Fruit fly (Drosophila melanogaster): Measurements from ENCODE around the gene tefu.

The tefu gene

DNA sequence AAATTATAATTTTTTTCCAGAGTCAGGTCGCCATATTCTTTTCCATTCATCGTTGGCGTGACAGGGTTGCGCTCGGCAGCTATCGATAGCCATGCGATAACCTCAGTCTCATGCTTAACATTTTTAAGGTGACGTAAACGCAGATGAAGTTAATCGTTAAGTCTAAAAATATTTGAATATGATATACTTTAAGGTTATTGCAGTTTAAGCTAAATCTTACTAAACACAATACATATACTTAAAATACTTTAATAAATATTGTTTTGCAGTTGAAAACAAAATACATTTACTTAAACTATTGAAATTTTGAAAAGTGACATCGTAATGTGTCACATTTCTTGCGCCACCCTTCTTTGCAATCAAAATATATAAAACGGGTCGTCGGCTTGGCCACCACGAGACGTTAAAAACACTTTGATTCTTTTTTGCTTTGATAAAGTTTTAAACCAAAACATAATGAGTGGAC, 33.2 kb upstream of the tefu start, which contains the start of the genes Cp190 and CG4338 (continued):
- TF ChIP-seq fu2 (GFP tag; optimal IDR thresholded peaks at IDR 0.05) = peak; percentile 85
- peak; percentile 98 for TF ChIP-seq Xrp1 (GFP tag; IDR thresholded peaks at IDR 0.05)
- peak; percentile 96 for TF ChIP-seq zfh1 (GFP tag; IDR thresholded peaks at IDR 0.05)
- peak; percentile 99 for TF ChIP-seq CG2712 (tag; optimal IDR thresholded peaks at IDR 0.05)
- peak; percentile 84 for TF ChIP-seq shn (GFP tag; optimal IDR thresholded peaks at IDR 0.05)
- peak; percentile 83 for TF ChIP-seq maf-S (GFP tag; optimal IDR thresholded peaks at IDR 0.05)
- peak; percentile 35 for TF ChIP-seq btn (GFP tag; optimal IDR thresholded peaks at IDR 0.05)
- TF ChIP-seq CG12391 (tag; optimal IDR thresholded peaks at IDR 0.05) = peak; percentile 99
- peak; percentile 90 for TF ChIP-seq ase (GFP tag; IDR thresholded peaks at IDR 0.05)
- no peak for TF ChIP-seq abd-A (tag; optimal IDR thresholded peaks at IDR 0.05)
- TF ChIP-seq CG14441 (GFP tag; IDR thresholded peaks at IDR 0.05) = peak; percentile 95
- TF ChIP-seq gcm2 (GFP tag; optimal IDR thresholded peaks at IDR 0.05) = peak; percentile 58
- peak; percentile 99 for TF ChIP-seq CG30403 (GFP tag; optimal IDR thresholded peaks at IDR 0.05)
- TF ChIP-seq trh (GFP tag; optimal IDR thresholded peaks at IDR 0.05) = peak; percentile 95
- TF ChIP-seq dm (GFP tag; optimal IDR thresholded peaks at IDR 0.05) = peak; percentile 89
- TF ChIP-seq E2f2 (GFP tag; IDR thresholded peaks at IDR 0.05) = peak; percentile 85
- TF ChIP-seq zf30C (GFP tag; optimal IDR thresholded peaks at IDR 0.05) = peak; percentile 59
- TF ChIP-seq tap (tag; optimal IDR thresholded peaks at IDR 0.05) = peak; percentile 98
- TF ChIP-seq Six4 (GFP tag; optimal IDR thresholded peaks at IDR 0.05) = peak; percentile 98
- peak; percentile 98 for TF ChIP-seq CrebB (tag; optimal IDR thresholded peaks at IDR 0.05)
- peak; percentile 91 for TF ChIP-seq Taf1 (GFP tag; IDR thresholded peaks at IDR 0.05)
- peak; percentile 91 for TF ChIP-seq CG7357 (GFP tag; IDR thresholded peaks at IDR 0.05)
- TF ChIP-seq Dfd (GFP tag; optimal IDR thresholded peaks at IDR 0.05) = no peak
- peak; percentile 99 for TF ChIP-seq dmrt11E (tag; optimal IDR thresholded peaks at IDR 0.05)
- TF ChIP-seq CG7786 (GFP tag; optimal IDR thresholded peaks at IDR 0.05) = peak; percentile 87
- TF ChIP-seq sna (GFP tag; IDR thresholded peaks at IDR 0.05; ENCODE audit: partially characterized antibody) = no peak; the same call in 1 of the 2 replicates
- peak; percentile 96 for TF ChIP-seq seq (GFP tag; IDR thresholded peaks at IDR 0.05)
- peak; percentile 71 for TF ChIP-seq crol (GFP tag; IDR thresholded peaks at IDR 0.05)
- TF ChIP-seq stc (GFP tag; IDR thresholded peaks at IDR 0.05) = peak; percentile 96
- peak; percentile 93 for TF ChIP-seq onecut (GFP tag; IDR thresholded peaks at IDR 0.05)
- TF ChIP-seq CG2116 (GFP tag; optimal IDR thresholded peaks at IDR 0.05) = peak; percentile 99
- TF ChIP-seq Dip2 (GFP tag; IDR thresholded peaks at IDR 0.05) = peak; percentile 75
- peak; percentile 90 for TF ChIP-seq Oaz (GFP tag; IDR thresholded peaks at IDR 0.05)
- TF ChIP-seq CG5953 (GFP tag; IDR thresholded peaks at IDR 0.05) = peak; percentile 89
- TF ChIP-seq hkb (optimal IDR thresholded peaks at IDR 0.05) = no peak
- TF ChIP-seq hkb (GFP tag; IDR thresholded peaks at IDR 0.05) = peak; percentile 97
- TF ChIP-seq CG11723 (GFP tag; optimal IDR thresholded peaks at IDR 0.05) = peak; percentile 93
- TF ChIP-seq CG7987 (GFP tag; optimal IDR thresholded peaks at IDR 0.05) = peak; percentile 87
- TF ChIP-seq prd (optimal IDR thresholded peaks at IDR 0.05) = no peak
- peak; percentile 98 for TF ChIP-seq prd (GFP tag; IDR thresholded peaks at IDR 0.05)
- no peak for TF ChIP-seq Trl (optimal IDR thresholded peaks at IDR 0.05)
- TF ChIP-seq Trl (GFP tag; optimal IDR thresholded peaks at IDR 0.05) = peak; percentile 90
- peak; percentile 96 for TF ChIP-seq sob (GFP tag; IDR thresholded peaks at IDR 0.05)
- TF ChIP-seq chm (GFP tag; IDR thresholded peaks at IDR 0.05) = peak; percentile 93
- TF ChIP-seq HmgZ (tag; optimal IDR thresholded peaks at IDR 0.05) = peak; percentile 99
- peak; percentile 94 for TF ChIP-seq Awh (GFP tag; IDR thresholded peaks at IDR 0.05)
- TF ChIP-seq CG10462 (GFP tag; optimal IDR thresholded peaks at IDR 0.05) = peak; percentile 95
- peak; percentile 91 for TF ChIP-seq ro (GFP tag; IDR thresholded peaks at IDR 0.05)
- peak; percentile 81 for TF ChIP-seq CG15479 (GFP tag; optimal IDR thresholded peaks at IDR 0.05)
- no peak for TF ChIP-seq nau (GFP tag; optimal IDR thresholded peaks at IDR 0.05)
- peak; percentile 76 for TF ChIP-seq CG42726 (GFP tag; IDR thresholded peaks at IDR 0.05; ENCODE audit: partially characterized antibody)
- TF ChIP-seq CG4707 (GFP tag; optimal IDR thresholded peaks at IDR 0.05) = peak; percentile 92
- TF ChIP-seq ara (GFP tag; IDR thresholded peaks at IDR 0.05) = peak; percentile 96

Data from whole organism, embryonic.